Worm (Caenorhabditis elegans) whole organism, L1 larva: Measurements from ENCODE around the gene F40G9.5.

Source experiments
- F16B12.6 ChIP-seq: fragments of 150-350 bp; optimal IDR thresholded peaks from 2 replicates; lab custom pipeline; 2014; ENCODE audit warnings: missing biosample characterization, missing genetic modification characterization
- ama-1 ChIP-seq: fragments of 150-350 bp; optimal IDR thresholded peaks from 2 replicates; lab custom pipeline; 2014
- fkh-10 ChIP-seq: sonication (generic microtip); optimal IDR thresholded peaks from 2 replicates; lab custom pipeline; 2017; ENCODE audit warnings: missing biosample characterization, missing genetic modification reagents, missing genetic modification characterization
- fos-1 ChIP-seq: fragments of 150-350 bp; optimal IDR thresholded peaks from 2 replicates; lab custom pipeline; 2014; ENCODE audit warnings: missing biosample characterization, missing genetic modification characterization
- hlh-17 ChIP-seq: fragments of 200-800 bp; sonication (Bioruptor generic); optimal IDR thresholded peaks from 2 replicates; lab custom pipeline; 2018; ENCODE audit warnings: missing genetic modification characterization, mild to moderate bottlenecking, missing compliant biosample characterization, moderate library complexity, borderline replicate concordance
- lir-3 ChIP-seq: sonication (generic microtip); optimal IDR thresholded peaks from 2 replicates; lab custom pipeline; 2016; ENCODE audit warnings: mild to moderate bottlenecking, missing genetic modification characterization, moderate library complexity, missing compliant biosample characterization; ENCODE audit not compliant: poor library complexity
- nhr-20 ChIP-seq: sonication (generic microtip); optimal IDR thresholded peaks from 2 replicates; lab custom pipeline; 2016; ENCODE audit warnings: mild to moderate bottlenecking, missing genetic modification characterization, missing compliant biosample characterization
- nhr-28 ChIP-seq: fragments of 150-350 bp; optimal IDR thresholded peaks from 2 replicates; lab custom pipeline; 2014; ENCODE audit warnings: missing biosample characterization, missing genetic modification characterization
- snpc-4 ChIP-seq: fragments of 150-350 bp; optimal IDR thresholded peaks from 2 replicates; lab custom pipeline; 2014; ENCODE audit warnings: missing biosample characterization, missing genetic modification characterization
- swsn-7 ChIP-seq: sonication (generic microtip); optimal IDR thresholded peaks from 2 replicates; lab custom pipeline; 2016; ENCODE audit warnings: missing genetic modification characterization, missing compliant biosample characterization
- unc-62 ChIP-seq: fragments of 150-350 bp; optimal IDR thresholded peaks from 2 replicates; lab custom pipeline; 2014; ENCODE audit warnings: missing biosample characterization, missing genetic modification reagents, missing genetic modification characterization
- ztf-11 ChIP-seq, 2 experiments: sonication (generic microtip); optimal IDR thresholded peaks; 2 replicates each; lab custom pipeline; 2016 to 2017; ENCODE audit warnings: missing genetic modification characterization in 2 of 2, missing biosample characterization in 1 of 2, missing compliant biosample characterization in 1 of 2

DNA sequence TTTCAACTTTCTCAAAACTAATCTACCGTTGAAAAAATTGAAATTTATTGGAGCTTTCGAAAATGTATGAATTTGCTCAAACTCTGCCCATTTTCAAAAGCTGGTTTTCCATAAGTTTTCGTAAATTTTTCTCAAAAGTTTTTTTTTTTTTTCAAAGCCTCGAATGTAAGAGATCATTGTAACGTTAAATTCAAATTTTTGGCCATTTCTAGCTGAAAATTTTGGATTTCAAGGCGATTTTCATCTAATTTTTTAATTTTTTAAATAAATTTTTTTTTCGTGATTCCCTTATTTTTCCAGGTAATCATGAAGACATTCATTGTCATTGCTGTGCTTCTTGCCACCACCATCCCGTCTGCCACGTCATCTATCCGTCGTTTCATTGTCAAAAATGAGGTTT, 49.1 kb downstream of the F40G9.5 start, which contains the start of gene hpo-38:
- no peak for TF ChIP-seq snpc-4 (tag; lab: Kevin White, UChicago)
- TF ChIP-seq fos-1 (tag; lab: Kevin White, UChicago): no peak
- no peak for TF ChIP-seq hlh-17 (GFP tag; lab: Kevin White, UChicago)
- TF ChIP-seq ama-1 (lab: Kevin White, UChicago): no peak
- TF ChIP-seq ztf-11 (tag; optimal IDR thresholded peaks at IDR 0.05; lab: Kevin White, UChicago): no peak
- no peak for TF ChIP-seq unc-62 (GFP tag; lab: Kevin White, UChicago)
- no peak for TF ChIP-seq F16B12.6 (tag; lab: Kevin White, UChicago)
- no peak for TF ChIP-seq fkh-10 (GFP tag; lab: Kevin White, UChicago)
- no peak for TF ChIP-seq nhr-28 (tag; lab: Kevin White, UChicago)
- TF ChIP-seq nhr-20 (tag; lab: Kevin White, UChicago): no peak
- TF ChIP-seq lir-3 (tag; lab: Kevin White, UChicago): no peak
- no peak for TF ChIP-seq swsn-7
